Fruit fly (Drosophila melanogaster): ENCODE measurements around the gene CG31415.

CG31415 gene

dm6 chr3R:9710886-9711285 lies 32.4 kb upstream of the CG31415 start, which contains the start of the genes trbd and dmt:
TSS of gene trbd (minus strand) at chr3R:9711037.
TSS of gene dmt (plus strand) at chr3R:9711142.
- TF ChIP-seq Side (GFP tag; optimal IDR thresholded peaks at IDR 0.05) (peak; percentile 46), CG43689 (GFP tag; IDR thresholded peaks at IDR 0.05) (no peak), ken (GFP tag; IDR thresholded peaks at IDR 0.05) (no peak), pb (GFP tag; optimal IDR thresholded peaks at IDR 0.05) (no peak), Dfd (GFP tag; optimal IDR thresholded peaks at IDR 0.05) (no peak), org-1 (GFP tag; optimal IDR thresholded peaks at IDR 0.05) (no peak), az2 (GFP tag; optimal IDR thresholded peaks at IDR 0.05) (no peak), crc (GFP tag; optimal IDR thresholded peaks at IDR 0.05) (no peak), CG17912 (GFP tag; optimal IDR thresholded peaks at IDR 0.05) (peak; percentile 56), vfl (GFP tag; optimal IDR thresholded peaks at IDR 0.05) (peak; percentile 64), E2f2 (GFP tag; IDR thresholded peaks at IDR 0.05) (no peak), Dbx (GFP tag; IDR thresholded peaks at IDR 0.05) (no peak), ap (GFP tag; IDR thresholded peaks at IDR 0.05) (no peak), CG9817 (tag; optimal IDR thresholded peaks at IDR 0.05) (no peak), hbn (GFP tag; IDR thresholded peaks at IDR 0.05; ENCODE audit: partially characterized antibody) (no peak), CG10321 (GFP tag; IDR thresholded peaks at IDR 0.05) (no peak), D (optimal IDR thresholded peaks at IDR 0.05) (no peak), D (GFP tag; optimal IDR thresholded peaks at IDR 0.05) (no peak), Aef1 (GFP tag; IDR thresholded peaks at IDR 0.05) (no peak), mam (GFP tag; optimal IDR thresholded peaks at IDR 0.05) (peak; percentile 81), Hr39 (optimal IDR thresholded peaks at IDR 0.05) (no peak), CHES-1-like (GFP tag; optimal IDR thresholded peaks at IDR 0.05) (peak; percentile 92), da (GFP tag; optimal IDR thresholded peaks at IDR 0.05) (peak; percentile 60), dati (GFP tag; IDR thresholded peaks at IDR 0.05) (no peak), gce (GFP tag; IDR thresholded peaks at IDR 0.05) (no peak), Hey (tag; optimal IDR thresholded peaks at IDR 0.05) (no peak), stc (GFP tag; IDR thresholded peaks at IDR 0.05) (no peak), CG6765 (GFP tag; optimal IDR thresholded peaks at IDR 0.05) (no peak), ash1 (GFP tag; optimal IDR thresholded peaks at IDR 0.05) (no peak), rib (GFP tag; IDR thresholded peaks at IDR 0.05) (no peak), ac (GFP tag; optimal IDR thresholded peaks at IDR 0.05) (no peak), bsh (GFP tag; optimal IDR thresholded peaks at IDR 0.05) (no peak), CG11398 (GFP tag; optimal IDR thresholded peaks at IDR 0.05) (peak; percentile 50), Sry-δ (GFP tag; optimal IDR thresholded peaks at IDR 0.05) (peak; percentile 83), CG17186 (GFP tag; optimal IDR thresholded peaks at IDR 0.05) (peak; percentile 59), CG18619 (GFP tag; optimal IDR thresholded peaks at IDR 0.05) (no peak), CG14667 (GFP tag; IDR thresholded peaks at IDR 0.05) (no peak), CG18599 (GFP tag; optimal IDR thresholded peaks at IDR 0.05) (no peak), nerfin-2 (GFP tag; IDR thresholded peaks at IDR 0.05; ENCODE audit: partially characterized antibody) (no peak), btn (GFP tag; optimal IDR thresholded peaks at IDR 0.05) (peak; percentile 19), CG17612 (GFP tag; IDR thresholded peaks at IDR 0.05) (no peak), CG2202 (tag; optimal IDR thresholded peaks at IDR 0.05) (no peak), CG6175 (GFP tag; IDR thresholded peaks at IDR 0.05) (no peak), so (GFP tag; IDR thresholded peaks at IDR 0.05) (no peak), CG17385 (GFP tag; optimal IDR thresholded peaks at IDR 0.05) (no peak), Hmr (GFP tag; optimal IDR thresholded peaks at IDR 0.05) (no peak), fd102C (GFP tag; optimal IDR thresholded peaks at IDR 0.05) (peak; percentile 55), CG18764 (GFP tag; optimal IDR thresholded peaks at IDR 0.05) (peak; percentile 22), Hand (GFP tag; optimal IDR thresholded peaks at IDR 0.05) (no peak), hth (optimal IDR thresholded peaks at IDR 0.05) (no peak), sens (GFP tag) (no peak), pros (GFP tag; optimal IDR thresholded peaks at IDR 0.05) (no peak), NfI (GFP tag; optimal IDR thresholded peaks at IDR 0.05) (no peak), CG4424 (GFP tag; optimal IDR thresholded peaks at IDR 0.05) (no peak)
